Fruit fly (Drosophila melanogaster): Measurements from ENCODE around the gene CG3119.

DNA sequence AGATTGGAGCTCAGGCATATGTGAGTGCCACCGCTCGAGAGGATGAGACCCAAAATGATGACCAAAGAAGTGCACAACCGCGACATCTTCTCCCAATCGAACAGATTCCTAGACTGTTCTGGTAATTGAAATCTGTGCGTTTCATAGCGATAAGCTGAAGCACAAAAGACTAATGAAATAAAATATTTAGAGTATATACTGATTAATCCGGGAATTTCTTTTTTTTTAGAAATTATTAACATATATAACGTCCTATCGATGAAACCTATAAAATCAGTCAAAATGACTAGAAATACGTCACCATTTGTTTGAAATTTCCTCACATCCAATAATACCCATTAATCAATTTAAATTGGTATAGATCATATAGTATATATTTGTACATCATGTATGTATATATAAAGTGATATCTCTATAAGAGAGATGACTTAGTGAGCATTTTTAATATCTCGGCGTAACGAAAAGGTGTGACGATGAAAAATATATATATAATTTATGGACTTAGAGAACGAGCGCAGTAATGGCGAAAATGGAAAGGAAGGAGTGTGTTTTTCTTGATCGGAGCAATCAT, 9.6 kb upstream of the CG3119 start, which contains the start of the genes CG3117 and CG2983:
- TF ChIP-seq Myc (optimal IDR thresholded peaks at IDR 0.05) (no peak), h (optimal IDR thresholded peaks at IDR 0.05) (no peak), psq (optimal IDR thresholded peaks at IDR 0.05) (no peak)

Measured in Kc167 (cell line).